Fruit fly (Drosophila melanogaster): ENCODE data around the gene CG6000.

The CG6000 gene

DNA sequence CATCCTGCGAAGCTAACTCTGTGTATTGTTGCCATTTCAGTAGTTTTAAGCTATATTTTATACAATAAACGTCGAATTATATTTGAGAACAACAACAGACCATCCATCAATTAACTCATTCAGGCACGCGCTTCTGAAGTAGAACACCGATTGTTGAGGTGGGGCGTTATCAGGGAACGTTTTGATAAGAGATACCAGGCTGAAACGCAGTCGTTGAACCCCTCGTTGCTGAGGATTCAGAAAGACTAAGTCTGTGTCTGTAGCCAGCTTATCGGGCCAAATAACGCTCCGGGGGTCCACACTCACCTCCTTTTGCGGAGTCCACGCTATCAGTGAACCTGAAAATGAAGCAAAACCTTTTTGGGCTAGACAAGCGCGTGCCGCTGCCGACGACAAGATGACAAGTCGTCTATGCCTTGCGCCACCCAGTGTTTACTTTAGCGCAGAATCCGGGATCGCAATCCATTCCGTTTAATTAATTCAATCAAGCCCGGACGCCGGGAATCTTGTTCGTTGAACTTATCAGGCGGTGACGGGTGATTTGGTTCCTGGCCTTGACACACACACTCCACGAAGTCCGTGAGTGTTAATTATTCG, 587 bp upstream of the CG6000 start:
- TF ChIP-seq CTCF (optimal IDR thresholded peaks at IDR 0.05) (no peak), CG8478 (optimal IDR thresholded peaks at IDR 0.05) (no peak)

DNA sequence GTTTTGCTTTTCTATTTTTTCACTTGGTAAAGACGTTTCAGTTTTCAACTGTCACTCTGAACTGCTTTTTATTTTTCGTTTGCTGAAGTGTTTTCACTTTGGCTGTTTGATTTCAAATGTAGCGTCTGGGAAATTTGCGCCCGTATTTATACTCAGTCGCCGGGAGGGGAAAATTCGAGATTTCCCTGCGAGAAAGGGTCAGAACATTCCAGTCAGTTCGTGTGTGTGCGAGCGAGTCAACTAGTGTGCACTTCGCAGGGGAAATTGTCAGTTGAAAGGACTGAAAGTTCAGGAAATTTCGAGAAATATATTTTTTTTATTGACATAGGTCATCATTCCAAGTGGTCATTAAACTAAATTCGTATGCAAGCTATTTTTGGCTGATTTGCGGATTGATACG, 3.0 kb downstream of the CG6000 start, which contains the start of gene Hsp68:
TSS of gene Hsp68 (minus strand) at position 123 of the 400 bp plus-strand sequence.
- no peak for TF ChIP-seq CG8478 (optimal IDR thresholded peaks at IDR 0.05)
- no peak for TF ChIP-seq CTCF (optimal IDR thresholded peaks at IDR 0.05)

DNA sequence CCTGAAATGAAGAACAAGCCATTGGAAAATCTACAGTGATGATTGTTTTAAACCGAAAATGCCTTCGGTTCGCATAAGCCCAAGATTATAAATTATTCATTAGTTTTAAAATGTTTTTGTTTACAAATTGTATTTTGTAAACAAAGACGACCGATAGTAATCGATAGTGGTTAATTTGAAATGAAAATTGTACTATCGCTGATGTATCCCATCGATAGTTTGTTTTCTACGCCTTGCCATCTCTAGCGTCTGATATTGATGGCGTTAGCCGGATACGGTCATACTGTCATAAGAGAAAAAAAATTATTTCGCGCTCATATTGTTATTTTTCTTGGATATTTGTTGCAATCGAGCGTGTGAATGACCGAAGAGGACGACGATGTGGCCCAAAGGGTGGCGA, 3.9 kb downstream of the CG6000 start, which contains the start of gene SMC1:
TSS of gene SMC1 (plus strand) at position 247 of the 400 bp plus-strand sequence.
- TF ChIP-seq CG8478 (optimal IDR thresholded peaks at IDR 0.05) (no peak), CTCF (optimal IDR thresholded peaks at IDR 0.05) (peak in 1 of 2 experiments; percentile 20)

DNA sequence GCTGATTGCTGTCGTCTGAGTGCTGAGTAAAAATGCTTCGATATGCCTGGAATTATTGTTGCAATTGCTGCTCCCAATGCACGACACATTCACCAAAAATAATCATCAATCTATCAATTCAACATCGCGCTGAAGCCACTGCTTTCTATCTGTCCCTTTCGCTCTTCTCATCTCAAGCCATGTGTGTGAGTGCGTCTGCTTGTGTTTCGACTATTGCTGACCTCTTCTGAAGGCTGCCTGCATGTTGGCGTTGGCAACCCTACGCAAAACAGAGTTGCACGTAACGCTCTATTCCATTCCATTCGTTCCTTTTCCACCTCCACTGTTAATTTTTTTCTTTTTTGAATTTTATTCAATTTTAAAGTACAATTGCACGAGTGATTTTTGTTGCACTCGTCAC, 11.5 kb downstream of the CG6000 start:
- TF ChIP-seq CG8478 (optimal IDR thresholded peaks at IDR 0.05) (no peak), CTCF (optimal IDR thresholded peaks at IDR 0.05) (no peak)

DNA sequence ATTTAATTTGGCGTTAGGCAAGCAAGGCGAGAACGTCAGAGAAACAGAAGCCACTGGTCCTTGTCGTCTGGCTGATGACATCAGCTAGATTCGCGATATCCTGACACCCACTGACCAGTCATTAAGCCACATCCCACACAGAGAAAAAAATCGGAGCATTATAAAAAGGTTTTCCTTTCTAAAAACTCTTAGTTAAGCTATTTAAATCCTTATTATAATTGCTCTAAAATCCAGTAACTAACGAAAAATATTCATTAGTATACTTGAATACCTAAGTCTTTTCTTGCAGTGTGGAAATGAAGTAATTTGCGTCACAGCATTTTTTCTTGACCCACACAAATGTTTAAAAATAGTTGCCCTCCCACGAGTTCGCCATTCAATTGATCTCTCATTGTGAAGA, 14.6 kb downstream of the CG6000 start:
- no peak for TF ChIP-seq CTCF (optimal IDR thresholded peaks at IDR 0.05)
- no peak for TF ChIP-seq CG8478 (optimal IDR thresholded peaks at IDR 0.05)

DNA sequence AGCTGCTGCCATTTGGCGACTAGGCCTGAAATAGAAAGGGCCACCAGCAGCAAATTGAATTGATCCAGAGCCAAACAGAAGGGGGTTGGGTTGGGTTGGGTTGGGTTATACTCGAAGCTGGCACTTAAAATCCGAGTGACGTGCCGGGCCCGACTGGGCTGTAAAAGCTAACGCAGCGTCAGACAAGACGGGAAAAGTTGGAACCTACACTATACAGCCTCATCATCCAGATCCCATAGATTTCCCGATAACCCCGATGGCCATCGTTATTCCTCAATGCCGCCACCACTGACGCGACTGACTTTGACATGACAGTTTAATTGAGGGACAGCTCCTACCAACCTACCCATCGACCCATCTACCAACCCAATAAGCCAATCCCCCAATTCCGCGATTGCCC, 15.8 kb downstream of the CG6000 start:
- TF ChIP-seq CTCF (optimal IDR thresholded peaks at IDR 0.05), result no peak
- no peak for TF ChIP-seq CG8478 (optimal IDR thresholded peaks at IDR 0.05)

DNA sequence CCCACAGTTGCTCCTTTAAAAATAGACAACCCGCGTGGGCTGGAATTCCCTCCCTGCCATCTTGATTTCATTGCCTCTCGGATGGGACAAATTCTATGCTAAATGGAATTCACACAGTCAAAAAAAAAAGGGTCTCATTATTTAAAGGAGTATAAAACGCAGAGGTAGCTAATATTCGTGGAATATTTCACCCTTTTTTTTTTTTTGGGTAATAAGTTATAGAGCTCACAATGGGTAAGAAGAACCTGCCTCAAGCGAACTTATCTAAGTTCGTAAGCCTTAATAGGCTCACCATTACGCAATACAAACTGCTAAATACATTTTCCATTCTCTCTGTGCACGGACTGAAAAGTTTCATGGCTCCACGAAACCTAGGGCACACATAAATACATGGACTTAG, 19.5 kb downstream of the CG6000 start:
- TF ChIP-seq CTCF (optimal IDR thresholded peaks at IDR 0.05), result no peak
- TF ChIP-seq CG8478 (optimal IDR thresholded peaks at IDR 0.05), result no peak

DNA sequence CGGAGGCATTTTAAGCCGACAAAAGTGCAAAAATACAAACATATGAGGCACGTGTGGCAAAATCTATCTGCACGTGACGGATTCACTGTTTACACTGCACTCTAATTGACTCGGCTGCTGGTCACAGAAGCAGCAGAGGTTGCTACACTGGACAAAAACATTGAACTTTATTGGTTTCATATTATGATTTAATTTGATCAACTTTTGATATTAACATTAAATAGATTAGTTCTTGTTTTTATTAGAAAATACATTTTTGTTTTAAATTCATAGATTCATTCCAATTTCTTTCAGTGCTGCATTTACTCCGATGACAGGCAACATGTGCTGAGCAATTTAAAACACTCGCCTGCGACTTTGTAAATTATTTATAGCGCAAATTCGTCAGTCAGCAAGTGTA, 24.9 kb downstream of the CG6000 start:
- TF ChIP-seq CG8478 (optimal IDR thresholded peaks at IDR 0.05) (no peak), CTCF (optimal IDR thresholded peaks at IDR 0.05) (no peak)

DNA sequence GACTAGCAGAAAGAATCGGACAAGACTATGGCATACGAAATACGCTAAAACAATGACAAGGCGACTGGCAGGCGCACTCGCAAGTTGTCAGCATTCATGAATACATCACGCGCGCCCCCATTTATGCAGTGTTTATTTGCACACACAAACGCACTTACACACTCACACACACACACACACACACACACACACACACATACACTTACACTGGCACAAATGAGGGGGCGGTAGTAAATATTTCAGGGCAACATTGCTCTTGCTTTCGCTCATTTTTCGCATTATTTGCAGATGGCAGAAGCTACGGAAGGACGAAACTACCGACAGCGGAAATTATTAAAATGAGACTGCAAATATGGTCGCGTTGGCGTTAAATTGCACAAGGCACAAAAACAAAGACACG, 25.4 kb downstream of the CG6000 start:
- TF ChIP-seq CG8478 (optimal IDR thresholded peaks at IDR 0.05) (no peak), CTCF (optimal IDR thresholded peaks at IDR 0.05) (no peak)

DNA sequence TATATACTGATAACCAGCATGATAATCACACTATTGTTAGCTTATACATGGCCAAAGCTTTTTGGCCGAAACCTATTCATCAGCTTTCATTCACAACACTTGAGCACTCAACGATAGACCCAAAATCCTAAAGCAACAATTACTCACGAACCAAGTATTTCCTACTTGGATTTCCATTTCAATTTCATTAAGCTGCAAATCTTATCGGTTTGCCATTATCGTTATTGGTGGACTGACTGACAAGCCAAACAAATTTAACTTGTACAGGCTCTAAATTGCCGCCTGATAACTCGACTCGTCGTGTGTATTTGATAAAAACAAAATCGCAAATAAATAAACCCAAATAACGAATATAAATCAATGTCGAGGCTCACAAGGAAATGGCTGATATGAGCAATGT, 30.8 kb downstream of the CG6000 start:
- no peak for TF ChIP-seq CTCF (optimal IDR thresholded peaks at IDR 0.05)
- TF ChIP-seq CG8478 (optimal IDR thresholded peaks at IDR 0.05), result no peak

DNA sequence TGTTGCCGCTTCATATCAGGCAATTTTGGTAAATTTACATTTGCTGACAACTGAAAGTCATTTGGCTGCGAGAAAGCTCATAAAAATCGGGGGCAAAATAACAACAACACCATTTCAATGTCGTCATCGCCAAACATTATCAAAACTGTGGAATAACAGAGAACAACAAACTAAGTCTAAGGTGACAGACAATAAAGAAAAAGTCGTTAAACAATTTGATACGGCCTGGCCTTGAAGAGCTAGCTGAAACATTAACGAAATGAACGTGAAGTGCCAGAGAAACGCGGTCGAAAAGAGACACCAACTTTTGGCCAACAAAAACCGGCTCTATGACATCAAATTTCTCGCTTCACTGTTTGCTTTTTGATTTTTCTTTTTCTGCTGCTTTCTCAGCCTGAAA, 36.0 kb downstream of the CG6000 start:
- TF ChIP-seq CTCF (optimal IDR thresholded peaks at IDR 0.05), result no peak
- no peak for TF ChIP-seq CG8478 (optimal IDR thresholded peaks at IDR 0.05)

DNA sequence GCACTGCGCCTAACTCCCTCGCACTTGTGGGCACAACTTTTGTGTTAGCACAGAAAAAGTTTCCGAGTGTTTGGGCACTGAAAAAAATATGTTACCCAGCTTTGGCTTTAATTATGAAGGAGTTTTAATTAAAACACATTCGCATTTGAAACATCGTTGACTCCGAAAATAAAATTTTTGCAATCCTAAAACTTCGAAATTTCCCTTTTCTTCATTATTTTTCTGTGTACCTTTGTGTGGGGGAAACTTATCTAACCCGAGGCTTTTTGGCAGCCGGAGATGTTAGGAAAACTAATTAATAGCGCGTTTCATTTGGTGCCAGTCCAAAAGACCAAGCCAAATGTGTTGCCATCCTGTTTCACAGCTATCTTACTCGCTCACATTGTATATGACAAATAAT, 37.5 kb downstream of the CG6000 start:
- no peak for TF ChIP-seq CG8478 (optimal IDR thresholded peaks at IDR 0.05)
- no peak for TF ChIP-seq CTCF (optimal IDR thresholded peaks at IDR 0.05)

DNA sequence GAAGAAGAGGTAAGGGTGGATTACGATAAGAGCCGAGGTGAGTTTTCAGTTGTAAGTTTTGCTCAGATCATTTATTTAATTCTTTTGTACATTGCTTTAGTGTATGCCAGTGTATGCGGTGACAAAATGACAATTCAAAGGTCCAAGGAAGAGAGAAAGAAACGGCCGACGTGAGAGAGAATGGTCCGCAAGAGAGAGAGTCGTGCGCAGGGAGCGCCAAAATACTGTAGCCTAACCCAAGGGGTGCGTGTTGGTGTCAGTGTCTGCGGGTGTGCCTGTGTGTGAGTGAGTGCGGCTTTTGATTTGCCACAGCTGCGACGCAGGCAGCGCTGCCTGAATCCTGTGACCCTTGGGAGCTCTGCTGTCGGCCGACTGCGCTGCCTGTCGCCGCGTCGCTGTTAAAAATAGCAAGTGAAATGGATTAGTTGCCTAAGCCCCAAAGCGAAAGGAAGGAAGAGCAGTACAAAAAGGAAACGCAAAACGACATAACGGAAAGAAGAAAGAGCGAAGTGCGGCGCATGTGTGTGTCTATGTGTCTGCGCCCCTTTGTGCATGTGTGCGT, 38.5 kb downstream of the CG6000 start:
- TF ChIP-seq CG8478 (optimal IDR thresholded peaks at IDR 0.05), result no peak
- TF ChIP-seq CTCF (optimal IDR thresholded peaks at IDR 0.05), result no peak

DNA sequence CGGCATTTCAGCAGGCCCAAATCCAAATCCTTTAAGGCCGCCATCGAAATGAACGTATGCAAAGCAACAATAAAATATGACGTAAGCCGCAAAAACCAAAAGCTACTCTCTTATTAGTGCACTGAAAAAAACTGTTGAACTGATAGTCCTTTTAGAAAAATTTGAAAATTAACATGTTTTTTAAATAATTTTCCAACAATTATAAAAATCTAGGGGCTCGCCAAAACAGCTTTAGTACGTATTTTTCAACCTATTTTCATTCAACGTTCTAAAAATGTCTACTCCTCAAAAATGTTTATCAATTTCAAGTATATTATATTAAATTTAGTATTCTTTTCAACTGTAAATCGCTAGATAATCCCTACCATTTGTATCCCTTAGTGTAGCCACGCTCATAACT, 39.2 kb downstream of the CG6000 start:
- TF ChIP-seq CG8478 (optimal IDR thresholded peaks at IDR 0.05) (no peak), CTCF (optimal IDR thresholded peaks at IDR 0.05) (no peak)

DNA sequence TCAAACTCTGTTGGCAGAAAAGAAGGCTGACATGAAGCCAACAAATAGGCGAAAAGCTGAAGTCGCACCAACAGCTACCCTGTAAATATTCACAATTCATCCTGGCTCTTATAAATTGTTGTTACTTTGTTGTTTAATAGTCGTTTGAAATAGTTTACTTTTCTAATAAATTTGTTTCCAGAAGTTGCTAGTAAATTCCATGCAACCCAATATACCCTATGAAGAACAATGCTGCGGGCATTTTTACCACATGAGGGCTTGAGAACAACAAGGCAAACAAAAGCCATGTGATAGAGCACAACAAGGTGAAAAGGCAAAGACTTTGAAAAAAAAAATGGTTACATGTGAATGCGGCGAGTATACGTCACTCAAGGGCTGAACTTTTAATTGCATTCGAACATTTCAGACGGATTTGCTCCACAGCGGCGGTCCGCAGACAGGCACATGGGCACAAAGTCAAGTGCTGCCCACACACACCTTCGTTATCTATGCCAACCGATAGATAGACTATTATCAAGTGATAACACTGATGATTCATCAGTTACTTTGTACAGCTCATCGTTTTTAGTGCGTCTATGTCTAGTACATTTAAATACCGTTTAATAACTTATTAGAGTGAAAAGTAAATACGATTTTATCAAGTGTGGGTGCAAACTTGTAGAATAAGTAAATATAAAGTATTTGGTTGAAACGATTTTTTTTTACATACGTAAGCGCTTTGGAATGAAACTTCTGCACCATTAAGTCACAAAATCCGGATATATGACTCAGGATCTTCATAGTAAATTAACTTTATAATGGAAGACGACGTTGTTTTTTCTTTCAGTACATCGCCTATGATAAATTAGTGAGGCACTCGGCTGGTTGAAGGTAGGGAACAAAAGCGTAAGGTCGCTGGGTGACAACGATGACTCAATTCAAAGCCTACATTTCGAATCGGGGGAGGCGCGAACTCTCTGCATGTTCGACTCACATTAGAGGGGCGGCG, 45.1 kb downstream of the CG6000 start:
- TF ChIP-seq CTCF (optimal IDR thresholded peaks at IDR 0.05) (no peak), CG8478 (optimal IDR thresholded peaks at IDR 0.05) (no peak)

DNA sequence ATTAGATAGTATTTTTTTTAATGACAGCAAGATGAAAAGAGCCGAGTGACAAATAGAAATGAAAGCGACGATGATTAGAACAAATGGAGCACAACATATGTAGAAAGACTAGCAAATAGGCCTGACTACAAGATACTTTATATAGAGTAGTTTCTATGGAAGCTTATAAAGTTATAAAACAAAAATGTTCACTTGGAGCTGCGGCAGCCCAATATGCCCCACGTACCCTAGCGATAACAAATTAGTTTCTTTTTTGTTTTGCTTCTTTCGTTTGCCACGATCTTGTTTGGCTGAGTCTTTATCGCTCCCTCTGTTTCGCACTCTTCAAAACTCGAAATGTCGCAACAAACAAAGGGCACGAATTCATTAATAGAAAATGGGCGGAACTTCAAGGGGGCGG, 46.5 kb downstream of the CG6000 start:
- TF ChIP-seq CTCF (optimal IDR thresholded peaks at IDR 0.05) (no peak), CG8478 (optimal IDR thresholded peaks at IDR 0.05) (no peak)

Measured in S2 (cell line).